Worm (Caenorhabditis elegans): ENCODE data around the gene nhr-290.
"Not testable (repeated sequence)": the region's sequence is repeated elsewhere in the genome, so short reads cannot be mapped to it uniquely, and the experiment has no call there.

The nhr-290 gene

ce11 chrV:2585727-2586126, 11.7 kb downstream of the nhr-290 start, which contains the start of gene C29G2.6:
Gene C29G2.6 (minus strand): TSS chrV:2585908.
- TF ChIP-seq elt-2 (tag; optimal IDR thresholded peaks at IDR 0.05), result peak; percentile 54
- TF ChIP-seq lin-13 (GFP tag; optimal IDR thresholded peaks at IDR 0.05), result no peak

DNA sequence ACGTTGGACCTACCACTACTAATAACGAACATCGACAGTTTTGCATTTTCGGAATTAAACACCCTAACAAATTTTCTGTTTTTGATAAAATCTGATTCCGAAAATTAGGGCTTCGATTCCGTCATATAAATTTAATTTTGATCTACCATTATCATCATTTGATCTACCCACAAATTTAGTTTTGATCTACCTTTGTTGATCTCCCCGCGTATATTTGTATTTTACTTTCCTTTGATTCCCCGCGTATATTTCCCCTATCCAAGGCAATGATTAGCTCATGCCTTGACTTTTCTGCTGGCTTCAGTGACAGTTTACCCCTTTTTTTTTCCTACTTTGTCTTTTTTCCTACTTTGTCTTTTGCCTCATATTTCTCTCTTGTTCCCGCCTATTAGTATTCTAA, 15.9 kb downstream of the nhr-290 start:
- TF ChIP-seq mdl-1 (tag; optimal IDR thresholded peaks at IDR 0.05) (no peak), mab-9 (GFP tag; IDR thresholded peaks at IDR 0.05) (no peak), grh-1 (GFP tag; IDR thresholded peaks at IDR 0.05) (no peak), lin-35 (GFP tag; optimal IDR thresholded peaks at IDR 0.05) (no peak), elt-3 (tag; optimal IDR thresholded peaks at IDR 0.05) (no peak), ceh-82 (tag; optimal IDR thresholded peaks at IDR 0.05) (no peak), sox-4 (tag; optimal IDR thresholded peaks at IDR 0.05) (no peak), mef-2 (tag; optimal IDR thresholded peaks at IDR 0.05) (no peak), dsc-1 (tag; optimal IDR thresholded peaks at IDR 0.05) (no peak), nhr-77 (tag; optimal IDR thresholded peaks at IDR 0.05) (no peak), zag-1 (tag; optimal IDR thresholded peaks at IDR 0.05) (no peak), vab-15 (tag; optimal IDR thresholded peaks at IDR 0.05) (no peak), ztf-4 (tag; optimal IDR thresholded peaks at IDR 0.05) (no peak)

ce11 chrV:2592173-2592676, 18.2 kb downstream of the nhr-290 start, which contains the start of gene irg-3:
Gene irg-3 (plus strand): TSS chrV:2592591.
- TF ChIP-seq aha-1 (tag; optimal IDR thresholded peaks at IDR 0.05) (no peak), efl-1 (optimal IDR thresholded peaks at IDR 0.05) (no peak), efl-1 (GFP tag; optimal IDR thresholded peaks at IDR 0.05 in 1 of 2) (peak in 1 of 2 experiments; percentile 85), elt-2 (tag; optimal IDR thresholded peaks at IDR 0.05) (peak; percentile 27)

ce11 chrV:2595720-2596119, 21.7 kb downstream of the nhr-290 start:
- TF ChIP-seq lin-14 (GFP tag; optimal IDR thresholded peaks at IDR 0.05) (no peak), egl-27 (tag; optimal IDR thresholded peaks at IDR 0.05) (no peak), grh-1 (GFP tag; IDR thresholded peaks at IDR 0.05) (no peak), ceh-8 (GFP tag; optimal IDR thresholded peaks at IDR 0.05) (no peak), nhr-47 (tag; optimal IDR thresholded peaks at IDR 0.05) (no peak), ama-1 (optimal IDR thresholded peaks at IDR 0.05) (no peak), nhr-11 (tag; optimal IDR thresholded peaks at IDR 0.05) (no peak), lir-3 (tag; optimal IDR thresholded peaks at IDR 0.05; ENCODE audit: poor library complexity) (no peak), lsy-2 (tag; optimal IDR thresholded peaks at IDR 0.05) (no peak), blmp-1 (tag; optimal IDR thresholded peaks at IDR 0.05) (no peak), efl-1 (optimal IDR thresholded peaks at IDR 0.05) (no peak), efl-1 (GFP tag; optimal IDR thresholded peaks at IDR 0.05 in 1 of 2) (no peak), sup-37 (GFP tag; optimal IDR thresholded peaks at IDR 0.05) (no peak), fkh-4 (tag; optimal IDR thresholded peaks at IDR 0.05; ENCODE audit: borderline replicate concordance) (no peak), nhr-20 (tag; optimal IDR thresholded peaks at IDR 0.05) (no peak)

DNA sequence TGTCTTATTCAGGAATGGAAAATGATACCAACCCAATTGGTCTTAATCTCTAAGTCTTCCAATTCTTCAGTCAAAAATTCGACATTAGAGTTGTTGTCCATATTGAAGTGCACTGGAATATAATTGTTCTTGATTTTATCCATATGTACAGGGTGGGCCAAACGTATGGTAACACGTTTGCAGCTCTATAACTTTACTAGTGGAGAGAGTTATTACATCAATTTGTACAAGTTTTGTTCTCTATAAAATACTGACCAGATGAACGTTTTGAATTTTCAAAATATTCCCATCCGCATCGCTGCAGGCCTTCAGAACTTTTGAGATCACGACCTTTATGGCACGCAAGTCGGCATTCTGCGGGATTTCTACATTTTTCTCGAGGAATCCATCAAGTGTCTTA, 24.8 kb downstream of the nhr-290 start, which contains the start of gene F53E10.5:
F53E10.5 (minus strand) TSS at position 101 of the 400 bp plus-strand sequence.
- not testable (repeated sequence) for TF ChIP-seq irx-1, blmp-1, elt-3 (tag; optimal IDR thresholded peaks at IDR 0.05)

DNA sequence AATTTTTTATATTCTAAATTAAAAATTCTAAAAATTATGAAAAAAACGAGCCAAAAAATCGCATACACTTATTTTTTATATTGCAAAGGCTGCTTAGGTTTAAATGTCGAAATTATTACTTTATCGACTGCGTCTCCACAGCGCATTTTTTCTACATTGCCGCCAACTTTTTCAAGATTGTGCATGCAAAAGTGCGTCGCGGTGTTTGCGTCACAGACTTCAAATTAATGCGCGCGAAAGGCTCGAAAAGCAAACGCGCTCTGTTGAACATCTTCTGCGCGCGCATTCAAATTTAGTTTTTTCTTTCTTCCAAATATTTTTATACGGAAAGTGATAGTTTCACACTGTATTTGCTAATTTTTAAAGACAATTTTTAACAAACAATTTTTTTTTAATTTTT, 26.6 kb downstream of the nhr-290 start:
- TF ChIP-seq nhr-77 (tag; optimal IDR thresholded peaks at IDR 0.05) (peak; percentile 63), elt-2 (tag; optimal IDR thresholded peaks at IDR 0.05) (peak; percentile 79), jun-1 (tag; optimal IDR thresholded peaks at IDR 0.05) (peak; percentile 70), lin-13 (GFP tag; optimal IDR thresholded peaks at IDR 0.05) (peak; percentile 65), unc-62 (GFP tag; optimal IDR thresholded peaks at IDR 0.05) (no peak), lin-35 (GFP tag; optimal IDR thresholded peaks at IDR 0.05) (peak; percentile 96 to 99), mab-9 (GFP tag; IDR thresholded peaks at IDR 0.05) (peak; percentile 97), Y116A8C.19 (tag; optimal IDR thresholded peaks at IDR 0.05; ENCODE audit: borderline replicate concordance) (no peak), nhr-28 (tag; optimal IDR thresholded peaks at IDR 0.05) (no peak), alr-1 (tag; optimal IDR thresholded peaks at IDR 0.05; ENCODE audit: borderline replicate concordance) (no peak), fkh-10 (GFP tag; optimal IDR thresholded peaks at IDR 0.05) (peak; percentile 31), pag-3 (tag; optimal IDR thresholded peaks at IDR 0.05; ENCODE audit: borderline replicate concordance, insufficient read depth) (no peak), nhr-19 (GFP tag; conservative IDR thresholded peaks at IDR 0.05) (peak; percentile 98), ceh-82 (tag; optimal IDR thresholded peaks at IDR 0.05) (peak; percentile 45 to 73 (median 72)), lsy-2 (tag; optimal IDR thresholded peaks at IDR 0.05) (peak; percentile 87), skn-1 (tag; optimal IDR thresholded peaks at IDR 0.05) (peak; percentile 64), elt-3 (tag; optimal IDR thresholded peaks at IDR 0.05) (peak in 1 of 6 experiments; percentile 1), C34B4.2 (tag; optimal IDR thresholded peaks at IDR 0.05) (peak; percentile 40), lin-15B (tag; optimal IDR thresholded peaks at IDR 0.05) (peak; percentile 68)
